Fruit fly (Drosophila melanogaster): Measurements from ENCODE around the gene del.

dm6 chr2L:21197178-21197577, 48.8 kb upstream of the del start:
- no peak for TF ChIP-seq CG33017 (tag; optimal IDR thresholded peaks at IDR 0.05)
- no peak for TF ChIP-seq ovo (GFP tag; optimal IDR thresholded peaks at IDR 0.05)
- TF ChIP-seq CG11617 (GFP tag; optimal IDR thresholded peaks at IDR 0.05), result no peak
- TF ChIP-seq cnc (optimal IDR thresholded peaks at IDR 0.05), result no peak
- no peak for TF ChIP-seq CG12768 (GFP tag; optimal IDR thresholded peaks at IDR 0.05)
- no peak for TF ChIP-seq Mnt (GFP tag; optimal IDR thresholded peaks at IDR 0.05)
- TF ChIP-seq Crg-1 (GFP tag; optimal IDR thresholded peaks at IDR 0.05), result no peak
- TF ChIP-seq CG14711 (tag; optimal IDR thresholded peaks at IDR 0.05), result no peak
- no peak for TF ChIP-seq CG5204 (GFP tag; optimal IDR thresholded peaks at IDR 0.05)
- no peak for TF ChIP-seq pad (GFP tag; optimal IDR thresholded peaks at IDR 0.05)
- no peak for TF ChIP-seq kay (GFP tag; ENCODE audit: borderline replicate concordance)
- no peak for TF ChIP-seq tj (GFP tag; optimal IDR thresholded peaks at IDR 0.05)
- no peak for TF ChIP-seq toe (GFP tag; optimal IDR thresholded peaks at IDR 0.05)
